Fruit fly (Drosophila melanogaster): Measurements from ENCODE around the gene Trxr1.

The Trxr1 gene

dm6 chrX:8252284-8252886, 10.1 kb downstream of the Trxr1 start, which contains the start of gene CG1632 (continued):
- peak; percentile 79 for TF ChIP-seq dsx (GFP tag; optimal IDR thresholded peaks at IDR 0.05; ENCODE audit: poor library complexity, severe bottlenecking)
- TF ChIP-seq CG10631 (GFP tag; optimal IDR thresholded peaks at IDR 0.05) = peak; percentile 83
- TF ChIP-seq achi (GFP tag; optimal IDR thresholded peaks at IDR 0.05) = peak; percentile 85
- peak; percentile 83 for TF ChIP-seq CG3032 (tag; optimal IDR thresholded peaks at IDR 0.05)
- TF ChIP-seq eg (GFP tag; IDR thresholded peaks at IDR 0.05) = peak; percentile 81
- TF ChIP-seq CG6808 (GFP tag; optimal IDR thresholded peaks at IDR 0.05) = peak; percentile 80
- TF ChIP-seq Hr39 (GFP tag; optimal IDR thresholded peaks at IDR 0.05) = peak; percentile 83
- TF ChIP-seq Sox102F (GFP tag; optimal IDR thresholded peaks at IDR 0.05) = peak; percentile 88
- TF ChIP-seq CG8319 (GFP tag; optimal IDR thresholded peaks at IDR 0.05) = peak; percentile 52
- TF ChIP-seq Eip93F (GFP tag; optimal IDR thresholded peaks at IDR 0.05) = no peak
- peak; percentile 85 for TF ChIP-seq Hr4 (GFP tag; optimal IDR thresholded peaks at IDR 0.05)
- peak; percentile 88 for TF ChIP-seq CG15336 (GFP tag; IDR thresholded peaks at IDR 0.05)
- TF ChIP-seq acj6 (GFP tag; optimal IDR thresholded peaks at IDR 0.05) = peak; percentile 85
- TF ChIP-seq vri (GFP tag; optimal IDR thresholded peaks at IDR 0.05) = peak; percentile 72
- TF ChIP-seq topi (GFP tag; optimal IDR thresholded peaks at IDR 0.05) = peak; percentile 88
- peak; percentile 80 for TF ChIP-seq CG6792 (GFP tag; optimal IDR thresholded peaks at IDR 0.05)
- peak; percentile 79 for TF ChIP-seq Ets96B (tag; optimal IDR thresholded peaks at IDR 0.05)
- TF ChIP-seq CG8119 (GFP tag; IDR thresholded peaks at IDR 0.05) = peak; percentile 88
- peak; percentile 86 for TF ChIP-seq Sox14 (GFP tag; optimal IDR thresholded peaks at IDR 0.05)
- peak; percentile 70 for TF ChIP-seq CG7368 (GFP tag; optimal IDR thresholded peaks at IDR 0.05)
- TF ChIP-seq CG11902 (GFP tag; optimal IDR thresholded peaks at IDR 0.05) = peak; percentile 25
- peak; percentile 70 for TF ChIP-seq CG16779 (tag; optimal IDR thresholded peaks at IDR 0.05)
- peak; percentile 88 for TF ChIP-seq pdm3 (GFP tag; optimal IDR thresholded peaks at IDR 0.05)
- TF ChIP-seq CG10669 (GFP tag; optimal IDR thresholded peaks at IDR 0.05) = peak; percentile 79
- TF ChIP-seq fkh (GFP tag; optimal IDR thresholded peaks at IDR 0.05) = no peak
- TF ChIP-seq CG8632 (GFP tag; optimal IDR thresholded peaks at IDR 0.05) = peak; percentile 64
- TF ChIP-seq CG6854 (GFP tag; optimal IDR thresholded peaks at IDR 0.05) = peak; percentile 80
- peak; percentile 79 for TF ChIP-seq Ets21C (GFP tag; optimal IDR thresholded peaks at IDR 0.05)
- TF ChIP-seq Gug (GFP tag; IDR thresholded peaks at IDR 0.05) = peak; percentile 61
- peak; percentile 71 for TF ChIP-seq fd59A (GFP tag; optimal IDR thresholded peaks at IDR 0.05)
- TF ChIP-seq salr (GFP tag; optimal IDR thresholded peaks at IDR 0.05) = peak; percentile 48 to 87
- peak; percentile 83 for TF ChIP-seq dac (GFP tag; optimal IDR thresholded peaks at IDR 0.05)
- peak; percentile 80 for TF ChIP-seq CG31627 (GFP tag; optimal IDR thresholded peaks at IDR 0.05)
- peak; percentile 83 for TF ChIP-seq Eip75B (GFP tag; optimal IDR thresholded peaks at IDR 0.05)

DNA sequence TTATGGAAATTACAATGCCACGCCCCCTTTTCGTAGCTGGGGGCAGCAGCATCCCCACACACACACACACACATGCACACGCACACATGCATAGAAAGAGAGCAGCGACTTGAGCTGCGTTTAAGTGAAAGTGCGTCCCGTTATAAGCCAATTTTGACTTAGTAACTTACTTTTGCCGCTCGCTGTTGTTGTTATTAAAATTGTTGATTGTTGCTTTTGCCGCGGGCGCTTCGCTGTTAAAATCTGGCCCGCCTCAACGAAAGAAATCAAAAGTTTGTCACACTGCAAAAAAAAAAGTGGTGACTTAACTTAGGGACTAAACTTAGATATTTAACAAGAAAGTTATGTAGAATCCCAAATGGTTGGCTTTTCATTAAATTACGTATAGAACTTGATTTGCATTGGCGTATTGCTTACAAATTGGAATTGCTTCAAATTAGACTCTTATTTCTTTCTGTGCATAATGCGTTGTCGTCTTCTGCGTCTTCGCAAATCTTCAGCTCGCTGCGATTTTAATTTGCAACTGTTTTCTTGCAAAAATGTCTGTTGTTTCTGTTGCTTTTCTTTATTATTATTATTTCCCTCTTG, 12.5 kb downstream of the Trxr1 start:
- TF ChIP-seq CG3032 (tag; optimal IDR thresholded peaks at IDR 0.05) = no peak
- no peak for TF ChIP-seq vri (GFP tag; optimal IDR thresholded peaks at IDR 0.05)
- peak; percentile 36 for TF ChIP-seq Smox (GFP tag; optimal IDR thresholded peaks at IDR 0.05)
- peak; percentile 64 for TF ChIP-seq esn (GFP tag; optimal IDR thresholded peaks at IDR 0.05)
- no peak for TF ChIP-seq dsx (GFP tag; optimal IDR thresholded peaks at IDR 0.05; ENCODE audit: poor library complexity, severe bottlenecking)
- TF ChIP-seq CG8119 (GFP tag; IDR thresholded peaks at IDR 0.05) = peak; percentile 79
- TF ChIP-seq lz (GFP tag; optimal IDR thresholded peaks at IDR 0.05) = peak; percentile 70
- peak; percentile 84 for TF ChIP-seq eg (GFP tag; IDR thresholded peaks at IDR 0.05)
- peak; percentile 3 for TF ChIP-seq CG8319 (GFP tag; optimal IDR thresholded peaks at IDR 0.05)
- peak; percentile 32 for TF ChIP-seq CG10631 (GFP tag; optimal IDR thresholded peaks at IDR 0.05)
- TF ChIP-seq Gug (GFP tag; IDR thresholded peaks at IDR 0.05) = peak; percentile 52; the same call in 1 of the 2 replicates
- TF ChIP-seq CG11902 (GFP tag; optimal IDR thresholded peaks at IDR 0.05) = peak; percentile 7
- TF ChIP-seq Sox102F (GFP tag; optimal IDR thresholded peaks at IDR 0.05) = peak; percentile 53
- peak; percentile 13 for TF ChIP-seq Lpt (GFP tag; optimal IDR thresholded peaks at IDR 0.05)
- TF ChIP-seq svp (GFP tag) = peak; percentile 77
- no peak for TF ChIP-seq Eip93F (GFP tag; optimal IDR thresholded peaks at IDR 0.05)
- TF ChIP-seq CG10669 (GFP tag; optimal IDR thresholded peaks at IDR 0.05) = no peak
- TF ChIP-seq cyc (GFP tag; optimal IDR thresholded peaks at IDR 0.05) = peak; percentile 27
- TF ChIP-seq OdsH (GFP tag; optimal IDR thresholded peaks at IDR 0.05) = peak; percentile 47
- no peak for TF ChIP-seq Ets21C (GFP tag; optimal IDR thresholded peaks at IDR 0.05)
- TF ChIP-seq topi (GFP tag; optimal IDR thresholded peaks at IDR 0.05) = peak; percentile 59
- TF ChIP-seq CG31627 (GFP tag; optimal IDR thresholded peaks at IDR 0.05) = peak; percentile 49
- TF ChIP-seq CG8632 (GFP tag; optimal IDR thresholded peaks at IDR 0.05) = peak; percentile 42
- peak; percentile 68 for TF ChIP-seq pdm3 (GFP tag; optimal IDR thresholded peaks at IDR 0.05)
- peak; percentile 38 for TF ChIP-seq Sox15 (GFP tag; optimal IDR thresholded peaks at IDR 0.05)
- peak; percentile 21 for TF ChIP-seq net (GFP tag; optimal IDR thresholded peaks at IDR 0.05)
- TF ChIP-seq CG11762 (GFP tag; optimal IDR thresholded peaks at IDR 0.05; ENCODE audit: insufficient read depth) = peak; percentile 14
- TF ChIP-seq Eip78C (GFP tag) = peak; percentile 87
- TF ChIP-seq CG7368 (GFP tag; optimal IDR thresholded peaks at IDR 0.05) = peak; percentile 38
- TF ChIP-seq CG6854 (GFP tag; optimal IDR thresholded peaks at IDR 0.05) = no peak
- peak; percentile 46 for TF ChIP-seq acj6 (GFP tag; optimal IDR thresholded peaks at IDR 0.05)
- peak; percentile 84 for TF ChIP-seq CG15336 (GFP tag; IDR thresholded peaks at IDR 0.05)
- TF ChIP-seq CG6163 (GFP tag; IDR thresholded peaks at IDR 0.05) = peak; percentile 81
